Worm (Caenorhabditis elegans): ENCODE results near the gene lact-7.

DNA sequence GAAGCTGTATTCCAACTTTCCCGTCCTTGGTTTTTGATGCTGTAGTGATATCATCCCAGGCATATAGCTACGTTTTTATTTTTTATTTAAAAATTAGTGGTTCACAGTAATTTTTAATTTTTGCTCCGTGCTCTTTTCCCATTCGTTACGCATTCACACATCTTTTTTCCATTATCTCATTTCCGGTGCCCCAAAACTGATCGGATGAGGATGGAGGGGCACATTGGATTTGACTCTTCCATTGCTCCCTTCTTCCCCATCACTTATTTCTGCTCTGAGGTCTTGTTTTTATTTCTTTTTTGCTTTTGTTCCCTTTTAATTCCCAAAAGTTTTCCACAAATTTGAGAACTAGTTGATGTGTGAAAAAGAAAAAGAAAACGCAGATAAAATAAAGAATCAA lies 5.8 kb upstream of the lact-7 start:
- TF ChIP-seq F13C5.2 (tag; optimal IDR thresholded peaks at IDR 0.05): no peak
- TF ChIP-seq ama-1 (optimal IDR thresholded peaks at IDR 0.05): no peak
- TF ChIP-seq tra-4 (tag; optimal IDR thresholded peaks at IDR 0.05): no peak
- TF ChIP-seq aly-1 (tag; optimal IDR thresholded peaks at IDR 0.05): no peak
- no peak for TF ChIP-seq flt-1 (GFP tag; IDR thresholded peaks at IDR 0.05)
- no peak for TF ChIP-seq hnd-1 (tag; optimal IDR thresholded peaks at IDR 0.05)
- no peak for TF ChIP-seq hmg-4 (GFP tag; optimal IDR thresholded peaks at IDR 0.05)
- no peak for TF ChIP-seq sea-1 (GFP tag; conservative IDR thresholded peaks at IDR 0.05)
- no peak for TF ChIP-seq B0310.2 (tag; optimal IDR thresholded peaks at IDR 0.05)
- no peak for TF ChIP-seq tbx-37 (GFP tag; conservative IDR thresholded peaks at IDR 0.05)
- no peak for TF ChIP-seq ceh-36 (tag; optimal IDR thresholded peaks at IDR 0.05)

Measured in whole organism, early embryonic.